Worm (Caenorhabditis elegans) whole organism, late embryonic: Measurements from ENCODE around the gene Y116A8C.44.

ENCODE experiments used
- C08G9.2 ChIP-seq: sonication (generic microtip); optimal IDR thresholded peaks from 2 replicates; lab custom pipeline; 2016; ENCODE audit warnings: mild to moderate bottlenecking, missing genetic modification characterization, moderate library complexity, missing compliant biosample characterization
- C38D4.7 ChIP-seq: fragments of 200-800 bp; sonication (Bioruptor generic); optimal IDR thresholded peaks from 2 replicates; lab custom pipeline; 2018; ENCODE audit warnings: mild to moderate bottlenecking, missing genetic modification characterization, moderate library complexity, missing compliant biosample characterization
- K09A11.1 ChIP-seq: sonication (generic microtip); optimal IDR thresholded peaks from 2 replicates; lab custom pipeline; 2017; ENCODE audit warnings: antibody characterized with exemption, mild to moderate bottlenecking, missing genetic modification characterization, missing compliant biosample characterization; ENCODE audit not compliant: insufficient read depth
- T23F11.4 ChIP-seq: fragments of 200-800 bp; sonication (Bioruptor generic); optimal IDR thresholded peaks from 2 replicates; lab custom pipeline; 2018; ENCODE audit warnings: mild to moderate bottlenecking, missing genetic modification characterization, missing compliant biosample characterization
- ahr-1 ChIP-seq: sonication (generic microtip); optimal IDR thresholded peaks from 2 replicates; lab custom pipeline; 2016; ENCODE audit warnings: missing genetic modification characterization, missing compliant biosample characterization
- ceh-14 ChIP-seq: sonication (generic microtip); optimal IDR thresholded peaks from 2 replicates; lab custom pipeline; 2016; ENCODE audit warnings: missing genotype, missing genetic modification characterization, missing compliant biosample characterization
- ceh-2 ChIP-seq: sonication (generic microtip); optimal IDR thresholded peaks from 2 replicates; lab custom pipeline; 2016; ENCODE audit warnings: missing genotype, missing genetic modification characterization, missing compliant biosample characterization
- ceh-30 ChIP-seq: fragments of 150-350 bp; optimal IDR thresholded peaks from 2 replicates; lab custom pipeline; 2014; ENCODE audit warnings: missing biosample characterization, missing genetic modification characterization
- ceh-31 ChIP-seq: sonication (generic microtip); optimal IDR thresholded peaks from 2 replicates; lab custom pipeline; 2016; ENCODE audit warnings: missing genetic modification characterization, missing compliant biosample characterization
- ceh-34 ChIP-seq: sonication (generic microtip); optimal IDR thresholded peaks from 2 replicates; lab custom pipeline; 2016; ENCODE audit warnings: mild to moderate bottlenecking, missing genetic modification characterization, missing compliant biosample characterization
- ceh-6 ChIP-seq: fragments of 200-800 bp; sonication (Bioruptor generic); optimal IDR thresholded peaks from 2 replicates; lab custom pipeline; 2018; ENCODE audit warnings: mild to moderate bottlenecking, missing genetic modification characterization, missing compliant biosample characterization
- ceh-9 ChIP-seq: sonication (generic microtip); optimal IDR thresholded peaks from 2 replicates; lab custom pipeline; 2016; ENCODE audit warnings: mild to moderate bottlenecking, missing genetic modification characterization, inconsistent platforms, missing compliant biosample characterization
- dve-1 ChIP-seq: sonication (generic microtip); optimal IDR thresholded peaks from 2 replicates; lab custom pipeline; 2017; ENCODE audit warnings: antibody characterized with exemption, mild to moderate bottlenecking, missing genetic modification characterization, missing compliant biosample characterization
- ets-4 ChIP-seq: sonication (generic microtip); optimal IDR thresholded peaks from 2 replicates; lab custom pipeline; 2016; ENCODE audit warnings: missing genetic modification characterization, missing compliant biosample characterization
- eyg-1 ChIP-seq: sonication (generic microtip); optimal IDR thresholded peaks from 2 replicates; lab custom pipeline; 2016; ENCODE audit warnings: missing genotype, missing genetic modification characterization, missing compliant biosample characterization
- fax-1 ChIP-seq: sonication (generic microtip); optimal IDR thresholded peaks from 2 replicates; lab custom pipeline; 2016; ENCODE audit warnings: missing genotype, missing genetic modification characterization, missing compliant biosample characterization
- fkh-10 ChIP-seq: fragments of 150-350 bp; optimal IDR thresholded peaks from 2 replicates; lab custom pipeline; 2014; ENCODE audit warnings: missing biosample characterization, missing genetic modification reagents, missing genetic modification characterization
- fkh-6 ChIP-seq: sonication (generic microtip); optimal IDR thresholded peaks from 2 replicates; lab custom pipeline; 2016; ENCODE audit warnings: missing genetic modification characterization, missing compliant biosample characterization
- hlh-13 ChIP-seq: fragments of 200-800 bp; sonication (Bioruptor generic); optimal IDR thresholded peaks from 2 replicates; lab custom pipeline; 2018; ENCODE audit warnings: mild to moderate bottlenecking, missing genetic modification characterization, missing compliant biosample characterization
- hlh-15 ChIP-seq: sonication (generic microtip); optimal IDR thresholded peaks from 2 replicates; lab custom pipeline; 2016; ENCODE audit warnings: missing genetic modification characterization, missing compliant biosample characterization
- hlh-30 ChIP-seq: sonication (generic microtip); optimal IDR thresholded peaks from 2 replicates; lab custom pipeline; 2017; ENCODE audit warnings: antibody characterized with exemption, missing genetic modification characterization, missing compliant biosample characterization; ENCODE audit not compliant: insufficient read depth
- hlh-6 ChIP-seq: sonication (generic microtip); optimal IDR thresholded peaks from 2 replicates; lab custom pipeline; 2016; ENCODE audit warnings: missing genotype, missing genetic modification characterization, missing compliant biosample characterization
- lim-6 ChIP-seq: sonication (generic microtip); optimal IDR thresholded peaks from 2 replicates; lab custom pipeline; 2016; ENCODE audit warnings: missing genetic modification characterization, missing compliant biosample characterization
- mec-3 ChIP-seq: sonication (generic microtip); optimal IDR thresholded peaks from 2 replicates; lab custom pipeline; 2016; ENCODE audit warnings: borderline replicate concordance, missing genetic modification characterization, missing compliant biosample characterization
- nfya-1 ChIP-seq: sonication (generic microtip); optimal IDR thresholded peaks from 2 replicates; lab custom pipeline; 2017; ENCODE audit warnings: missing genetic modification characterization, mild to moderate bottlenecking, missing compliant biosample characterization, antibody characterized with exemption, moderate library complexity
- nhr-232 ChIP-seq: sonication (generic microtip); optimal IDR thresholded peaks from 2 replicates; lab custom pipeline; 2016; ENCODE audit warnings: missing genetic modification characterization, missing compliant biosample characterization
- npax-4 ChIP-seq: sonication (generic microtip); optimal IDR thresholded peaks from 2 replicates; lab custom pipeline; 2016; ENCODE audit warnings: missing genetic modification characterization, missing compliant biosample characterization
- odd-2 ChIP-seq: sonication (generic microtip); optimal IDR thresholded peaks from 2 replicates; lab custom pipeline; 2017; ENCODE audit warnings: antibody characterized with exemption, mild to moderate bottlenecking, missing genetic modification characterization, missing compliant biosample characterization
- pag-3 ChIP-seq: sonication (generic microtip); optimal IDR thresholded peaks from 2 replicates; lab custom pipeline; 2016; ENCODE audit warnings: missing compliant biosample characterization, missing genetic modification characterization, borderline replicate concordance
- pha-4 ChIP-seq: fragments of 150-350 bp; optimal IDR thresholded peaks from 2 replicates; lab custom pipeline; 2018; ENCODE audit warnings: missing biosample characterization, missing genetic modification reagents, missing genetic modification characterization
- pqm-1 ChIP-seq: sonication (generic microtip); optimal IDR thresholded peaks from 2 replicates; lab custom pipeline; 2016; ENCODE audit warnings: missing genetic modification characterization, missing compliant biosample characterization
- ref-2 ChIP-seq: sonication (generic microtip); optimal IDR thresholded peaks from 2 replicates; lab custom pipeline; 2016; ENCODE audit warnings: missing genetic modification characterization, missing compliant biosample characterization
- rnt-1 ChIP-seq: sonication (generic microtip); optimal IDR thresholded peaks from 2 replicates; lab custom pipeline; 2016; ENCODE audit warnings: missing genetic modification characterization, missing compliant biosample characterization
- sdc-2 ChIP-seq: sonication (generic microtip); optimal IDR thresholded peaks from 2 replicates; lab custom pipeline; 2016; ENCODE audit warnings: missing genotype, missing genetic modification characterization, missing compliant biosample characterization
- sox-4 ChIP-seq: sonication (generic microtip); optimal IDR thresholded peaks from 2 replicates; lab custom pipeline; 2017; ENCODE audit warnings: mild to moderate bottlenecking, missing genetic modification characterization, inconsistent platforms, missing compliant biosample characterization
- tbx-2 ChIP-seq: sonication (generic microtip); optimal IDR thresholded peaks from 2 replicates; lab custom pipeline; 2016; ENCODE audit warnings: missing genetic modification characterization, missing compliant biosample characterization
- tbx-7 ChIP-seq: sonication (generic microtip); optimal IDR thresholded peaks from 2 replicates; lab custom pipeline; 2016; ENCODE audit warnings: missing genotype, missing genetic modification characterization, missing compliant biosample characterization
- unc-55 ChIP-seq: sonication (generic microtip); optimal IDR thresholded peaks from 2 replicates; lab custom pipeline; 2017; ENCODE audit warnings: missing biosample characterization, missing genetic modification reagents, missing genetic modification characterization
- unc-86 ChIP-seq: sonication (generic microtip); optimal IDR thresholded peaks from 2 replicates; lab custom pipeline; 2016; ENCODE audit warnings: missing genetic modification characterization, missing compliant biosample characterization
- zip-5 ChIP-seq: sonication (generic microtip); optimal IDR thresholded peaks from 2 replicates; lab custom pipeline; 2016; ENCODE audit warnings: missing genetic modification characterization, missing compliant biosample characterization

The Y116A8C.44 gene

DNA sequence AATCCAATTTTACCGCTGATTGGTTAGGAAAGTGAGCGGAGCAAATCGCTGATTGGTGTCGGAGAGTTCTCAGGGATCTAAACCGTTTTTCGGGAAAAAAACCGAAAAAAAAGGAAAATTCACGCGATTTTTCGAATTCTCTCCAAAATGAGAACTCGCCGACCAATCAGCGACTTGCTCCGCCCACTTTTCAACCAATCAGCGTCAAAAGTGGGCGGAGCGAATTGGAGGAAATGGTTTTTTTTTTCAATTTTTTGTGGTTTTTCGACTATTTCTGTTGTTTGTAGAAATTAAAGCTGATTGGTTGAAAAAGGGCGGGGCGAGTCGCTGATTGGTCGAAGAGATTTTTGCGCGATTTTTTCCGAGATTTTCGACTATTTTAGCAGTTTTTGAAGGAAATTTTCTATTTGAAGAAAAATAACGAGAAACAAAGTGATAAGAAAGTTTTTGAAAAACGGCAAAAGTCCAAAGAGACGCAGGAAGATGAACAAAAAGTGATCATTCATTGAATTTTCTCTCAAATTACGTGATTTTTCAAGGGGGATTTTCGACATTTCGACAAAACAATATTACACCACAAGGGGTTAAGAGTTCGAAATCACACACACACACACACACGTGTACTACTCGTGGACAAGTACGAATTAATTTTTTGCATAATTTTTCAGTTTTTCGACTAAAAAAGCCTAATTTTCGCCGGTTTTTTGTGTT lies 42.8 kb upstream of the Y116A8C.44 start:
- no peak for TF ChIP-seq mec-3
- no peak for TF ChIP-seq tbx-7 (tag; lab: Kevin White, UChicago)
- no peak for TF ChIP-seq pha-4 (tag; lab: Kevin White, UChicago)
- no peak for TF ChIP-seq nhr-232 (tag; lab: Kevin White, UChicago)
- peak; percentile 92 for TF ChIP-seq nfya-1 (tag; lab: Kevin White, UChicago)

DNA sequence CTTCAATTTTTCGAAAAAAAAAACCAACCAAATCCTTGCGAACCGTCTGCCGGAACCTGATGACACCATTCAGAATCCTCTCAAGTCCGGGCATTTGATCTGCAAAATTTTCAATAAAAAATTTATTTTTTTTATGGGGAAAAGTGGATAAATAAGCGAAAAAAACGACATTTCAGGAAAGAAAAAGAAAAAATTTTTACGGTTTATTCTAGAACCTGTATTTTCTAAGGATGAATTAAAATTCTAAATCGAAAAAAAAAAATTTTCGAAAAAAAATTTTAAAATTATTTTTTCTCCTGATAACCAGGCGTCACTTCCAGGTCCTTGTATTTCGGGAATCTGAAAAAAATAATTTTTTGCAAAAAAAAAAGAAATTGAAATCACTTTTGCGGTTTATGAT lies 42.2 kb upstream of the Y116A8C.44 start, which contains the start of gene bca-2:
bca-2 (minus strand) TSS at position 101 of the 400 bp plus-strand sequence.
- TF ChIP-seq T23F11.4 (GFP tag; lab: Kevin White, UChicago) (no peak), hlh-6 (no peak), ceh-2 (tag; lab: Kevin White, UChicago) (no peak), odd-2 (tag; lab: Kevin White, UChicago) (no peak), tbx-2 (no peak), mec-3 (no peak), K09A11.1 (tag; lab: Kevin White, UChicago) (no peak), unc-86 (tag; lab: Kevin White, UChicago) (no peak), C38D4.7 (GFP tag; lab: Kevin White, UChicago) (no peak), pqm-1 (tag; lab: Kevin White, UChicago) (no peak)

DNA sequence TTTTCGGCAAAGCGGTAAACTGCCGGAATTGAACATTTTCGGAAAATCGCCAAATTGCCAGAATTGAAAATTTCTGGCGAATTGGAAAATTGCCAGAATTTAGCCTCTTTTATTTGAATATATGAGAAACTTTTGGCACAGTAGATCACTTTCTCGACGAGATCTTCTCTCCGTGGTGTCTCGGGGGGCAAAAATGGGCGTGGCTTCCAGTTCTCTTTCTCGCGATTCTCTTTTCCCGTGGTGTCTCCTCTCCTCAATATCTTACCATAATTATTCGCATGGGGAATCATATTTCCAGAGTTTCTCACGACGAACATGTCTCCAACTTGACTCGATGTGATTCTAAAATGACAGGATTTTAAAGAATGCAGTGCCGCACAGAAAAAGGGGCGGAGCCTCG lies 41.2 kb upstream of the Y116A8C.44 start:
- TF ChIP-seq fax-1: peak; percentile 61
- no peak for TF ChIP-seq fkh-10 (GFP tag; lab: Kevin White, UChicago)
- peak; percentile 52 for TF ChIP-seq tbx-7 (tag; lab: Kevin White, UChicago)
- TF ChIP-seq hlh-13 (GFP tag; lab: Kevin White, UChicago): no peak
- peak; percentile 10 for TF ChIP-seq ets-4
- peak; percentile 56 for TF ChIP-seq ceh-34
- TF ChIP-seq ahr-1: peak; percentile 18
- TF ChIP-seq lim-6 (tag; lab: Kevin White, UChicago): peak; percentile 7
- TF ChIP-seq zip-5: peak; percentile 38
- peak; percentile 26 for TF ChIP-seq rnt-1 (tag; lab: Kevin White, UChicago)
- peak; percentile 72 for TF ChIP-seq ceh-2 (tag; lab: Kevin White, UChicago)
- TF ChIP-seq hlh-6: peak; percentile 43
- TF ChIP-seq sdc-2: no peak
- TF ChIP-seq C08G9.2 (tag; lab: Kevin White, UChicago): peak; percentile 65
- no peak for TF ChIP-seq pag-3
- peak; percentile 84 for TF ChIP-seq ref-2 (tag; lab: Kevin White, UChicago)
- peak; percentile 75 for TF ChIP-seq ceh-31 (tag; lab: Kevin White, UChicago)
- TF ChIP-seq ceh-14 (tag; lab: Kevin White, UChicago): peak; percentile 19
- peak; percentile 9 for TF ChIP-seq fkh-6
- peak; percentile 88 for TF ChIP-seq tbx-2

DNA sequence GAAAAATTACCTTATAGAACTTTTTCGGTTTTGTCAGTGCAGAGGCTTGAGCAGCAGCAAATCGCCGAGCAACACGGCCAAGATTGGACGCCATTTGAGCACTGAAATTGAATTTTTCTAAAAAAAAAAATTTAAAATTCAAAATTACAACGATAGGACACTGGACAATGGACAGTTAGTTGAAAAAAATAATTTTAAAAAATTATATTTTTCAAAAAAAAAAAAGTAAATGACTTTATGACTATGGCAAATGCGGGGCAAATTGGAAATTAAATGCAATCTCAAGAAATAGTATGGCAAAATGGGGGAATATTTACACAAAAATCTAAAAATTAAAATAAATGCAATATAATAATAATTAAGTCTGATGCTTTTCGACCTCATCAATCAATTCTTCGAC lies 38.2 kb upstream of the Y116A8C.44 start, which contains the start of gene Y116A8C.27:
Y116A8C.27 (minus strand) TSS at position 101 of the 400 bp plus-strand sequence.
- TF ChIP-seq hlh-30 (tag; lab: Kevin White, UChicago) (no peak), ceh-9 (tag; lab: Kevin White, UChicago) (no peak), hlh-15 (no peak), ets-4 (no peak), fkh-6 (no peak), unc-55 (GFP tag; lab: Kevin White, UChicago) (no peak), hlh-6 (no peak), eyg-1 (no peak), nhr-232 (tag; lab: Kevin White, UChicago) (no peak), sox-4 (tag; lab: Kevin White, UChicago) (no peak), dve-1 (no peak), ceh-6 (GFP tag; lab: Kevin White, UChicago) (no peak), npax-4 (tag; lab: Kevin White, UChicago) (no peak), hlh-13 (GFP tag; lab: Kevin White, UChicago) (no peak), ceh-30 (tag; lab: Kevin White, UChicago) (no peak)
